Worm (Caenorhabditis elegans): ENCODE results near the gene fipr-8.

- TF ChIP-seq ceh-13 (GFP tag; optimal IDR thresholded peaks at IDR 0.05) (no peak), tbx-37 (GFP tag; conservative IDR thresholded peaks at IDR 0.05) (no peak), aly-1 (tag; optimal IDR thresholded peaks at IDR 0.05) (no peak), F13C5.2 (tag; optimal IDR thresholded peaks at IDR 0.05) (no peak), B0310.2 (tag; optimal IDR thresholded peaks at IDR 0.05) (no peak), ama-1 (optimal IDR thresholded peaks at IDR 0.05) (no peak)
Observed at ce11 chrV:10287260-10287659, 47.5 kb upstream of the fipr-8 start, which contains the start of gene B0024.3.
